Fruit fly (Drosophila melanogaster): ENCODE data around the gene Tsp.
A peak's percentile ranks its signal among the peaks of the same experiment; 100 is the strongest.

Gene Tsp

DNA sequence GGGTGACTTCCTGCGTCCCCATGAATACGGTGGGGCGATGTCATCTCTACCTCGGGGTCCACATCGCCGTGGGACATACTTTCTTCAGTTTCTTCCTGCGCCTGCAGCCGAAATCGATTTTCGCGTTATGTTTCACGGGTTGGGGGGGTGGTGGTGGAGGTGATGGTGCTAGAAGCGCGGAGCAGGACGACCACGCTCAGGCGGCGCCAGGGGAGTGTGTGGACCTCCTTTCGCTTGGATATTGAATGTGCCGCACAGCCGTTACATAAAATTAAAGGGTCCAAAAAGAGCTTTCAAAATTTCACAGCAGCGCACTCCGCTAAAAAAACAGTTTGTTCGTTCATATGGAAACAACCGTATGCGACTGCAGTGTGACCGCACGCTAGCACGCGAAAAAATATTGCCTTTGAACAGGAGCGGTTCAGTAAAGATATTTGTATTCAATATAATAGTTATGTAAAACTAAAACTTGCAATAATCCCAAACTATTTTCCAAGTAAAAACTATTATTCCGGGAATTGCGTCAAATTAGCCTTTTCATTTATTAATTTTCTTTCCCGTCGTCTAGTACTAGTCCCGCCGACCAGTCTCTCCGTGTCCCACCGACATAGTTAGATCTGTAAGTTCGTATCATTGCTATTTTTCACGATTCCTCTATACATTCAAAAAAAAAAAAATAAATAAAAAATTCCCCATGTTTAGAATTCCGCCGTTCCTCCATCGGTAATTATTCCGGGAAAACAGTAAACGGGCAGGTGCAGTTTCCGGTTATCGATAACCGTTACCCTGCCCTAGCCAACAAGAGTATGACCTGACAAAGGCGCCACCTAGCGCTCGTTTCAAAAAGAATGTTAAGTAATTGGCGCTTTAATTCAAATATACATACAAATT, 24.6 kb downstream of the Tsp start, which contains the start of gene Nhe3 (continued):
- TF ChIP-seq CG17802 (tag; optimal IDR thresholded peaks at IDR 0.05) = peak; percentile 26
- peak; percentile 80 for TF ChIP-seq Rx (GFP tag; IDR thresholded peaks at IDR 0.05)
- no peak for TF ChIP-seq luna (GFP tag; optimal IDR thresholded peaks at IDR 0.05)
- TF ChIP-seq CG3065 (GFP tag; optimal IDR thresholded peaks at IDR 0.05) = peak; percentile 59
- peak; percentile 41 for TF ChIP-seq gro (GFP tag; optimal IDR thresholded peaks at IDR 0.05)
- TF ChIP-seq CG6272 (GFP tag; IDR thresholded peaks at IDR 0.05) = peak; percentile 83
- TF ChIP-seq CG12744 (GFP tag; optimal IDR thresholded peaks at IDR 0.05) = peak; percentile 71
- peak; percentile 74 for TF ChIP-seq tup (GFP tag; optimal IDR thresholded peaks at IDR 0.05)
- peak; percentile 70 for TF ChIP-seq CG1647 (GFP tag; optimal IDR thresholded peaks at IDR 0.05)
- peak; percentile 83 for TF ChIP-seq ci (GFP tag; IDR thresholded peaks at IDR 0.05)
- no peak for TF ChIP-seq CG11504 (tag; optimal IDR thresholded peaks at IDR 0.05)
- TF ChIP-seq cg (GFP tag; optimal IDR thresholded peaks at IDR 0.05) = no peak
- TF ChIP-seq Sox100B (GFP tag; optimal IDR thresholded peaks at IDR 0.05) = peak; percentile 81
- TF ChIP-seq HLH3B (GFP tag; IDR thresholded peaks at IDR 0.05) = peak; percentile 78
- TF ChIP-seq CG1233 (GFP tag; optimal IDR thresholded peaks at IDR 0.05) = peak; percentile 73
- peak; percentile 83 for TF ChIP-seq Dref (GFP tag; IDR thresholded peaks at IDR 0.05)
- peak; percentile 53 for TF ChIP-seq CG1529 (GFP tag; optimal IDR thresholded peaks at IDR 0.05)
- no peak for TF ChIP-seq Hey (tag; optimal IDR thresholded peaks at IDR 0.05)
- TF ChIP-seq PHDP (tag; optimal IDR thresholded peaks at IDR 0.05) = peak; percentile 71
- peak; percentile 5 for TF ChIP-seq fd64A (GFP tag; optimal IDR thresholded peaks at IDR 0.05)
- no peak for TF ChIP-seq Lim3 (GFP tag; IDR thresholded peaks at IDR 0.05)
- no peak for TF ChIP-seq cad (GFP tag; optimal IDR thresholded peaks at IDR 0.05)
- no peak for TF ChIP-seq fru (optimal IDR thresholded peaks at IDR 0.05)
- peak; percentile 80 for TF ChIP-seq CG9817 (tag; optimal IDR thresholded peaks at IDR 0.05)
- peak; percentile 65; the same call in 2 of the 3 replicates for TF ChIP-seq Mrtf (GFP tag; IDR thresholded peaks at IDR 0.05)
- TF ChIP-seq nerfin-2 (GFP tag; IDR thresholded peaks at IDR 0.05; ENCODE audit: partially characterized antibody) = no peak
- TF ChIP-seq CG17361 (GFP tag; IDR thresholded peaks at IDR 0.05) = peak; percentile 87
- TF ChIP-seq CG32772 (GFP tag; IDR thresholded peaks at IDR 0.05) = peak; percentile 84
- TF ChIP-seq dati (GFP tag; IDR thresholded peaks at IDR 0.05) = peak; percentile 36; the same call in 1 of the 2 replicates
- TF ChIP-seq Hsf (GFP tag; optimal IDR thresholded peaks at IDR 0.05) = peak; percentile 90
- TF ChIP-seq H15 (GFP tag; IDR thresholded peaks at IDR 0.05) = peak; percentile 82
- TF ChIP-seq Sin3A (optimal IDR thresholded peaks at IDR 0.05) = peak; percentile 67
- TF ChIP-seq Drgx (GFP tag; IDR thresholded peaks at IDR 0.05) = peak; percentile 67
- TF ChIP-seq al (GFP tag; IDR thresholded peaks at IDR 0.05) = peak; percentile 82
- TF ChIP-seq CG5180 (GFP tag; optimal IDR thresholded peaks at IDR 0.05) = peak; percentile 20
- TF ChIP-seq Asciz (GFP tag; optimal IDR thresholded peaks at IDR 0.05) = peak; percentile 51
- TF ChIP-seq CG10431 (GFP tag; optimal IDR thresholded peaks at IDR 0.05) = peak; percentile 33
- TF ChIP-seq CG4282 (GFP tag; optimal IDR thresholded peaks at IDR 0.05) = no peak
- no peak for TF ChIP-seq mirr (GFP tag; optimal IDR thresholded peaks at IDR 0.05)
- TF ChIP-seq bbx (GFP tag; IDR thresholded peaks at IDR 0.05; ENCODE audit: partially characterized antibody) = peak; percentile 51; the same call in 1 of the 2 replicates
- TF ChIP-seq Hr78 (GFP tag; optimal IDR thresholded peaks at IDR 0.05) = peak in 1 of 2 experiments; percentile 82
- TF ChIP-seq E2f1 (GFP tag; IDR thresholded peaks at IDR 0.05) = peak; percentile 71
- TF ChIP-seq maf-S (GFP tag; optimal IDR thresholded peaks at IDR 0.05) = peak; percentile 59
- peak; percentile 67; the same call in 2 of the 3 replicates for TF ChIP-seq CG14050 (GFP tag; IDR thresholded peaks at IDR 0.05)
- peak; percentile 64 for TF ChIP-seq Sry-δ (GFP tag; optimal IDR thresholded peaks at IDR 0.05)
- TF ChIP-seq CG31224 (GFP tag; IDR thresholded peaks at IDR 0.05) = peak; percentile 63
- 0 out of 2 replicates have a peak, but pooled peaks have one; percentile 41 for TF ChIP-seq cas (GFP tag; IDR thresholded peaks at IDR 0.05)
- TF ChIP-seq Fer3 (tag; optimal IDR thresholded peaks at IDR 0.05) = peak; percentile 70
- TF ChIP-seq unc-4 (GFP tag; IDR thresholded peaks at IDR 0.05; ENCODE audit: partially characterized antibody) = peak; percentile 54
- TF ChIP-seq CG5953 (GFP tag; IDR thresholded peaks at IDR 0.05) = peak; percentile 55
